Worm (Caenorhabditis elegans) whole organism, midembryonic: ENCODE measurements around the gene Y66A7A.9.

Experiments
- T22C8.4 ChIP-seq: fragments of 200-800 bp; sonication (Bioruptor generic); IDR thresholded peaks from 2 replicates; pipeline ENCODE4 v1.3.6; 2022; ENCODE audit warnings: missing genetic modification characterization, missing compliant biosample characterization
- cog-1 ChIP-seq: sonication (generic microtip); optimal IDR thresholded peaks from 2 replicates; lab custom pipeline; 2016; ENCODE audit warnings: missing genetic modification characterization, missing compliant biosample characterization
- flt-1 ChIP-seq: fragments of 200-800 bp; sonication (Bioruptor generic); IDR thresholded peaks from 2 replicates; pipeline ENCODE4 v1.3.6; 2022; ENCODE audit warnings: missing genetic modification characterization, missing compliant biosample characterization
- klf-2 ChIP-seq: fragments of 200-800 bp; sonication (Bioruptor generic); conservative IDR thresholded peaks from 2 replicates; pipeline ENCODE4 v1.3.6; 2022; ENCODE audit warnings: missing genetic modification reagents, missing genetic modification characterization, missing compliant biosample characterization
- med-1 ChIP-seq: sonication (generic microtip); optimal IDR thresholded peaks from 2 replicates; lab custom pipeline; 2017; ENCODE audit warnings: missing genetic modification characterization, mild to moderate bottlenecking, missing compliant biosample characterization, antibody characterized with exemption, missing genetic modification reagents; ENCODE audit not compliant: insufficient read depth
- ztf-23 ChIP-seq: fragments of 200-800 bp; sonication (Bioruptor generic); IDR thresholded peaks from 2 replicates; pipeline ENCODE4 v1.3.6; 2022; ENCODE audit warnings: missing genetic modification reagents, missing genetic modification characterization, missing compliant biosample characterization

- TF ChIP-seq flt-1 (GFP tag; lab: Robert Waterston, UW) (no peak), med-1 (GFP tag; lab: Kevin White, UChicago) (no peak), T22C8.4 (GFP tag; lab: Robert Waterston, UW) (no peak), cog-1 (tag; lab: Kevin White, UChicago) (no peak), ztf-23 (no peak), klf-2 (no peak)
Observed at ce11 chrIII:11588911-11589310, 23.4 kb downstream of the Y66A7A.9 start, which contains the start of gene Y66D12A.3.
